Worm (Caenorhabditis elegans) whole organism, mixed stage, embryonic: Measurements from ENCODE around the gene ZK892.4.

Experiments used
- M03D4.4 ChIP-seq: sonication (generic microtip); optimal IDR thresholded peaks from 2 replicates; lab custom pipeline; 2017; ENCODE audit warnings: mild to moderate bottlenecking, missing genetic modification characterization, missing compliant biosample characterization
- bed-3 ChIP-seq: fragments of 200-800 bp; sonication (Bioruptor generic); optimal IDR thresholded peaks from 3 replicates; lab custom pipeline; 2018; ENCODE audit warnings: mild to moderate bottlenecking, missing genetic modification characterization, moderate library complexity, missing compliant biosample characterization
- blmp-1 ChIP-seq: fragments of 150-350 bp; optimal IDR thresholded peaks from 2 replicates; lab custom pipeline; 2014; ENCODE audit warnings: missing biosample characterization, missing genetic modification characterization
- ceh-39 ChIP-seq: fragments of 150-350 bp; optimal IDR thresholded peaks from 2 replicates; lab custom pipeline; 2014; ENCODE audit warnings: missing biosample characterization, missing genetic modification characterization
- ceh-43 ChIP-seq: fragments of 200-800 bp; sonication (Bioruptor generic); optimal IDR thresholded peaks from 2 replicates; lab custom pipeline; 2018; ENCODE audit warnings: mild to moderate bottlenecking, missing genetic modification characterization, moderate library complexity, missing compliant biosample characterization
- ceh-83 ChIP-seq: fragments of 200-800 bp; sonication (Bioruptor generic); optimal IDR thresholded peaks from 2 replicates; lab custom pipeline; 2018; ENCODE audit warnings: mild to moderate bottlenecking, missing genetic modification characterization, missing compliant biosample characterization
- ces-1 ChIP-seq: fragments of 150-350 bp; optimal IDR thresholded peaks from 2 replicates; lab custom pipeline; 2014; ENCODE audit warnings: missing biosample characterization, missing genetic modification reagents, missing genetic modification characterization
- cnd-1 ChIP-seq: fragments of 200-800 bp; sonication (Bioruptor generic); optimal IDR thresholded peaks from 2 replicates; lab custom pipeline; 2018; ENCODE audit warnings: mild to moderate bottlenecking, missing genetic modification characterization, missing compliant biosample characterization
- elt-3 ChIP-seq: fragments of 150-350 bp; optimal IDR thresholded peaks from 2 replicates; lab custom pipeline; 2014; ENCODE audit warnings: missing biosample characterization, missing genetic modification characterization
- hlh-1 ChIP-seq: fragments of 150-350 bp; optimal IDR thresholded peaks from 2 replicates; lab custom pipeline; 2014; ENCODE audit warnings: missing biosample characterization, missing genetic modification reagents, missing genetic modification characterization
- lin-13 ChIP-seq: fragments of 150-350 bp; optimal IDR thresholded peaks from 2 replicates; lab custom pipeline; 2014; ENCODE audit warnings: missing biosample characterization, missing genetic modification characterization
- lin-32 ChIP-seq: fragments of 200-800 bp; sonication (Bioruptor generic); optimal IDR thresholded peaks from 2 replicates; lab custom pipeline; 2018; ENCODE audit warnings: mild to moderate bottlenecking, missing genetic modification characterization, missing compliant biosample characterization
- mep-1 ChIP-seq: fragments of 150-350 bp; optimal IDR thresholded peaks from 2 replicates; lab custom pipeline; 2017; ENCODE audit warnings: missing biosample characterization, missing genetic modification reagents, missing genetic modification characterization, inconsistent platforms
- mls-2 ChIP-seq: sonication (generic microtip); optimal IDR thresholded peaks from 2 replicates; lab custom pipeline; 2016; ENCODE audit warnings: mild to moderate bottlenecking, missing genetic modification characterization, moderate library complexity, missing compliant biosample characterization
- nhr-12 ChIP-seq: fragments of 150-350 bp; optimal IDR thresholded peaks from 2 replicates; lab custom pipeline; 2014; ENCODE audit warnings: missing biosample characterization, missing genetic modification characterization
- nhr-2 ChIP-seq: fragments of 150-350 bp; optimal IDR thresholded peaks from 2 replicates; lab custom pipeline; 2014; ENCODE audit warnings: missing biosample characterization, missing genetic modification characterization
- nhr-237 ChIP-seq: fragments of 150-350 bp; optimal IDR thresholded peaks from 2 replicates; lab custom pipeline; 2014; ENCODE audit warnings: missing biosample characterization, missing genetic modification characterization
- nhr-28 ChIP-seq: fragments of 150-350 bp; optimal IDR thresholded peaks from 2 replicates; lab custom pipeline; 2014; ENCODE audit warnings: missing biosample characterization, missing genetic modification characterization
- nhr-76 ChIP-seq: sonication (generic microtip); optimal IDR thresholded peaks from 2 replicates; lab custom pipeline; 2017; ENCODE audit warnings: missing biosample characterization, missing genetic modification characterization
- pha-4 ChIP-seq: fragments of 150-350 bp; optimal IDR thresholded peaks from 2 replicates; lab custom pipeline; 2018; ENCODE audit warnings: missing biosample characterization, missing genetic modification reagents, missing genetic modification characterization
- snpc-4 ChIP-seq: fragments of 150-350 bp; optimal IDR thresholded peaks from 2 replicates; lab custom pipeline; 2014; ENCODE audit warnings: missing biosample characterization, missing genetic modification characterization
- sptf-1 ChIP-seq: sonication (generic microtip); optimal IDR thresholded peaks from 2 replicates; lab custom pipeline; 2017; ENCODE audit warnings: mild to moderate bottlenecking, missing genetic modification characterization, moderate library complexity, missing compliant biosample characterization
- tbx-8 ChIP-seq: fragments of 200-800 bp; sonication (Bioruptor generic); optimal IDR thresholded peaks from 2 replicates; lab custom pipeline; 2018; ENCODE audit warnings: mild to moderate bottlenecking, missing genetic modification characterization, moderate library complexity, missing compliant biosample characterization
- unc-120 ChIP-seq: sonication (generic microtip); optimal IDR thresholded peaks from 2 replicates; lab custom pipeline; 2017; ENCODE audit warnings: missing genetic modification characterization, missing compliant biosample characterization; ENCODE audit not compliant: poor library complexity, severe bottlenecking
- unc-39 ChIP-seq: fragments of 150-350 bp; optimal IDR thresholded peaks from 2 replicates; lab custom pipeline; 2014; ENCODE audit warnings: missing biosample characterization, missing genetic modification characterization
- unc-62 ChIP-seq: fragments of 150-350 bp; optimal IDR thresholded peaks from 2 replicates; lab custom pipeline; 2014; ENCODE audit warnings: missing biosample characterization, missing genetic modification reagents, missing genetic modification characterization
- ztf-11 ChIP-seq: fragments of 150-350 bp; optimal IDR thresholded peaks from 2 replicates; lab custom pipeline; 2014; ENCODE audit warnings: missing biosample characterization, missing genetic modification characterization

Gene ZK892.4

ce11 chrII:9981760-9982159, 24.6 kb upstream of the ZK892.4 start, which contains the start of gene sdz-38:
Gene sdz-38 (minus strand): TSS chrII:9981860.
- no peak for TF ChIP-seq nhr-237 (tag; lab: Kevin White, UChicago)
- TF ChIP-seq M03D4.4 = no peak
- TF ChIP-seq nhr-76 (tag; lab: Kevin White, UChicago) = no peak
- TF ChIP-seq ceh-83 (GFP tag; lab: Kevin White, UChicago) = no peak
- TF ChIP-seq unc-62 (GFP tag; lab: Kevin White, UChicago) = no peak
- no peak for TF ChIP-seq mep-1
- no peak for TF ChIP-seq sptf-1
- TF ChIP-seq nhr-12 (tag; lab: Kevin White, UChicago) = no peak
- TF ChIP-seq pha-4 = no peak
- TF ChIP-seq ztf-11 (tag; lab: Kevin White, UChicago) = no peak
- no peak for TF ChIP-seq elt-3 (tag; lab: Kevin White, UChicago)
- TF ChIP-seq hlh-1 (tag; lab: Kevin White, UChicago) = no peak
- TF ChIP-seq unc-39 (tag; lab: Kevin White, UChicago) = no peak
- TF ChIP-seq, all 35 proteins: peak for 0

ce11 chrII:9982437-9982836, 23.9 kb upstream of the ZK892.4 start:
- TF ChIP-seq ces-1 (GFP tag; lab: Kevin White, UChicago) = peak; percentile 93
- no peak for TF ChIP-seq tbx-8 (GFP tag; lab: Kevin White, UChicago)

ce11 chrII:9984866-9985336, 21.5 kb upstream of the ZK892.4 start:
- TF ChIP-seq sptf-1 (peak; percentile 42), tbx-8 (GFP tag; lab: Kevin White, UChicago) (no peak), ztf-11 (tag; lab: Kevin White, UChicago) (no peak), mep-1 (peak; percentile 53), lin-32 (GFP tag; lab: Kevin White, UChicago) (no peak), unc-62 (GFP tag; lab: Kevin White, UChicago) (peak; percentile 89), unc-120 (tag; lab: Kevin White, UChicago) (peak; percentile 86), mls-2 (tag; lab: Kevin White, UChicago) (peak; percentile 21), nhr-237 (tag; lab: Kevin White, UChicago) (no peak), hlh-1 (tag; lab: Kevin White, UChicago) (peak; percentile 2)
- TF ChIP-seq, all 35 proteins: peak for 6

ce11 chrII:9986635-9987575, 19.5 kb upstream of the ZK892.4 start:
- TF ChIP-seq unc-62 (GFP tag; lab: Kevin White, UChicago) = peak; percentile 64
- TF ChIP-seq hlh-1 (tag; lab: Kevin White, UChicago) = peak; percentile 63
- TF ChIP-seq ceh-43 (GFP tag; lab: Kevin White, UChicago) = no peak

- TF ChIP-seq lin-13 (no peak), nhr-28 (tag; lab: Kevin White, UChicago) (no peak), nhr-237 (tag; lab: Kevin White, UChicago) (no peak), blmp-1 (tag; lab: Kevin White, UChicago) (no peak), nhr-76 (tag; lab: Kevin White, UChicago) (no peak), unc-39 (tag; lab: Kevin White, UChicago) (no peak), ceh-39 (no peak), M03D4.4 (no peak), ztf-11 (tag; lab: Kevin White, UChicago) (no peak), nhr-2 (tag; lab: Kevin White, UChicago) (no peak), tbx-8 (GFP tag; lab: Kevin White, UChicago) (no peak), unc-62 (GFP tag; lab: Kevin White, UChicago) (no peak), cnd-1 (tag; lab: Kevin White, UChicago) (no peak), ces-1 (GFP tag; lab: Kevin White, UChicago) (no peak), unc-120 (tag; lab: Kevin White, UChicago) (no peak), bed-3 (GFP tag; lab: Kevin White, UChicago) (no peak), snpc-4 (no peak), ceh-43 (GFP tag; lab: Kevin White, UChicago) (no peak)
Measured at ce11 chrII:9988620-9989019, 17.7 kb upstream of the ZK892.4 start.
